Worm (Caenorhabditis elegans): Measurements from ENCODE around the gene K11D9.3.

K11D9.3 gene

DNA sequence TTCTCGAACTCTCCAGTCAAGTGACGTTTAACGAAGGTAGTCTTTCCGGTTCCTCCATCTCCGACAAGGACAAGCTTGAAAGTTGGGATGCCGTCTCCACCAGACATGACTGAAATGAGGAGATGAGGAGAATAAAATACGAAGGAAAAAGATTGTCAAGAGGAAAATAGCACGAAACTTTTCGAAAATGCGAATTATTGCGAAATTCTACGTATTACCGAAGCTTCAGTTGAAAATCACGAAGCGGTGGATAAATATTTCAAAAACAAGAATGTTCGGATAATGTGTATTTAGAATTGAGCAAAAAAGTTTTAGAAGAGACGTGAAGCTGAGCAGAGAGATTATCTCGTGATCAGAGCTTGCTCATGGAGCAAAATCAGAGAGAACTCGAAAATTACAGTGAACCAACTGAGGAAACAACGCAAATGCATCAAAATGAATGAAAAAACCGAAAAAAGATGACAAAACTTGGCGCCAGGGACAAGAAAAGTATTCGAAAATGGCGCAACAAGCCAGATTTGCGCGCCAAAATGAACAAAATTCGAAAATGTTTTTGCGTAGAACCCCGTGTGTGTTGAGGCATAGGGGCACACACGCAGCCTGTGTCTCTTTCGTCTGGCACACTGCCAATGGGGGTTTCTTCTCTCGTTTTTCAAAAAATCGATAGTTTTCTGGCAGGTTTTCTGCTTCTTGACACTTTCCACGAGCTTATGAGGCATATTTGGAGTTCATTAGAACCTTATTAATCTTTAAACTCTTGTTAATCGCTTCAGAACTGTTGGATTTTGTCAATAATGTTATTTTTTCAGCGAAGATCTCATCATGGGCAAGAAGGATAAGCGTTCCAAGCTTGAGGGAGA, 54.2 kb downstream of the K11D9.3 start, which contains the start of the genes ran-1 and dkc-1 (continued):
- peak; percentile 58 for TF ChIP-seq dmd-6 (GFP tag; IDR thresholded peaks at IDR 0.05)
- TF ChIP-seq ceh-44 (GFP tag; IDR thresholded peaks at IDR 0.05), result 0 out of 2 replicates have a peak, but pooled peaks have one; percentile 49
- no peak for TF ChIP-seq daf-12 (tag; optimal IDR thresholded peaks at IDR 0.05)
- TF ChIP-seq egl-43 (GFP tag; IDR thresholded peaks at IDR 0.05), result no peak
- TF ChIP-seq mxl-3 (GFP tag; optimal IDR thresholded peaks at IDR 0.05), result peak; percentile 9
- TF ChIP-seq pha-4 (GFP tag; IDR thresholded peaks at IDR 0.05), result no peak
- TF ChIP-seq pha-4 (tag; optimal IDR thresholded peaks at IDR 0.05), result peak; percentile 25
- no peak for TF ChIP-seq nhr-10 (tag; optimal IDR thresholded peaks at IDR 0.05)
- TF ChIP-seq ctbp-1 (GFP tag; IDR thresholded peaks at IDR 0.05), result no peak
- TF ChIP-seq tag-97 (GFP tag; IDR thresholded peaks at IDR 0.05), result no peak
- no peak for TF ChIP-seq lin-1 (GFP tag; IDR thresholded peaks at IDR 0.05)
- peak; percentile 12 for TF ChIP-seq nhr-48 (tag; optimal IDR thresholded peaks at IDR 0.05)
- no peak for TF ChIP-seq T20F7.1 (GFP tag; optimal IDR thresholded peaks at IDR 0.05)
- TF ChIP-seq cey-2 (tag; optimal IDR thresholded peaks at IDR 0.05; ENCODE audit: borderline replicate concordance, insufficient read depth), result no peak
- no peak for TF ChIP-seq zip-11 (GFP tag; IDR thresholded peaks at IDR 0.05)
- TF ChIP-seq ztf-11 (tag; optimal IDR thresholded peaks at IDR 0.05), result no peak
- TF ChIP-seq saeg-2 (GFP tag; IDR thresholded peaks at IDR 0.05), result no peak
- TF ChIP-seq ceh-82 (tag; optimal IDR thresholded peaks at IDR 0.05), result no peak
- peak; percentile 79 for TF ChIP-seq dve-1 (tag; optimal IDR thresholded peaks at IDR 0.05; ENCODE audit: insufficient read depth)
- no peak for TF ChIP-seq zfp-2 (tag; optimal IDR thresholded peaks at IDR 0.05)
- TF ChIP-seq spr-1 (tag; optimal IDR thresholded peaks at IDR 0.05), result no peak
- TF ChIP-seq nhr-102 (tag; optimal IDR thresholded peaks at IDR 0.05), result peak; percentile 12
- peak; percentile 13 for TF ChIP-seq nhr-25 (tag; optimal IDR thresholded peaks at IDR 0.05; ENCODE audit: borderline replicate concordance, insufficient read depth)
- TF ChIP-seq php-3 (GFP tag; IDR thresholded peaks at IDR 0.05), result no peak
- TF ChIP-seq zag-1 (tag; optimal IDR thresholded peaks at IDR 0.05), result no peak
- TF ChIP-seq mdl-1 (tag; optimal IDR thresholded peaks at IDR 0.05), result peak in 1 of 2 experiments; percentile 45
- TF ChIP-seq unc-130 (GFP tag; optimal IDR thresholded peaks at IDR 0.05), result peak; percentile 86
- no peak for TF ChIP-seq lim-7 (GFP tag; IDR thresholded peaks at IDR 0.05)
- no peak for TF ChIP-seq ceh-20 (GFP tag; IDR thresholded peaks at IDR 0.05)
- no peak for TF ChIP-seq spr-3 (GFP tag; optimal IDR thresholded peaks at IDR 0.05)
- no peak for TF ChIP-seq madf-5 (GFP tag; IDR thresholded peaks at IDR 0.05)
- TF ChIP-seq Y105C5A.15 (GFP tag; IDR thresholded peaks at IDR 0.05), result no peak
- peak; percentile 73 for TF ChIP-seq rbr-2 (tag; optimal IDR thresholded peaks at IDR 0.05)
- TF ChIP-seq nhr-6 (tag; optimal IDR thresholded peaks at IDR 0.05), result peak; percentile 33
- no peak for TF ChIP-seq Y5F2A.4 (GFP tag; optimal IDR thresholded peaks at IDR 0.05)
- no peak for TF ChIP-seq R02D3.7 (tag; optimal IDR thresholded peaks at IDR 0.05)
- peak in 1 of 2 experiments; percentile 54 for TF ChIP-seq hif-1 (tag; optimal IDR thresholded peaks at IDR 0.05)
- peak; percentile 68 for TF ChIP-seq nhr-11 (tag; optimal IDR thresholded peaks at IDR 0.05)
- no peak for TF ChIP-seq lin-39 (tag; optimal IDR thresholded peaks at IDR 0.05)
- TF ChIP-seq dpl-1 (GFP tag; optimal IDR thresholded peaks at IDR 0.05), result peak; percentile 87
- TF ChIP-seq unc-39 (tag; optimal IDR thresholded peaks at IDR 0.05), result no peak
- peak; percentile 27 for TF ChIP-seq ama-1 (optimal IDR thresholded peaks at IDR 0.05)
- no peak; the same call in 1 of the 2 replicates for TF ChIP-seq T26A8.4 (GFP tag; IDR thresholded peaks at IDR 0.05)
- no peak for TF ChIP-seq dmd-8 (GFP tag; IDR thresholded peaks at IDR 0.05)
- TF ChIP-seq mdt-29 (GFP tag; IDR thresholded peaks at IDR 0.05), result no peak
- TF ChIP-seq ceh-62 (tag; optimal IDR thresholded peaks at IDR 0.05), result no peak
- peak; percentile 48 for TF ChIP-seq ceh-28 (tag; optimal IDR thresholded peaks at IDR 0.05)
- no peak for TF ChIP-seq ztf-7 (tag; optimal IDR thresholded peaks at IDR 0.05)
- no peak for TF ChIP-seq zfp-3 (GFP tag; conservative IDR thresholded peaks at IDR 0.05)
- TF ChIP-seq mep-1 (tag; optimal IDR thresholded peaks at IDR 0.05), result peak; percentile 79

All from whole organism, L4 larva.